Worm (Caenorhabditis elegans) whole organism, L1 larva: Measurements from ENCODE around the gene aagr-4.

Experiments
- egl-27 ChIP-seq, 2 experiments: fragments of 150-350 bp in 1 of 2; sonication (generic microtip); optimal IDR thresholded peaks; 3 replicates each; lab custom pipeline; 2017 to 2018; ENCODE audit warnings: missing biosample characterization in 2 of 2, missing genetic modification characterization in 2 of 2, missing genetic modification reagents in 2 of 2
- elt-2 ChIP-seq: sonication (generic microtip); optimal IDR thresholded peaks from 2 replicates; lab custom pipeline; 2016; ENCODE audit warnings: missing genetic modification characterization, mild to moderate bottlenecking, inconsistent platforms, missing compliant biosample characterization, missing genetic modification reagents
- lin-14 ChIP-seq: fragments of 200-800 bp; sonication (Bioruptor generic); optimal IDR thresholded peaks from 2 replicates; lab custom pipeline; 2018; ENCODE audit warnings: mild to moderate bottlenecking, missing genetic modification characterization, moderate library complexity, missing compliant biosample characterization
- lsy-2 ChIP-seq, 2 experiments: fragments of 150-350 bp; optimal IDR thresholded peaks; 2 replicates each; lab custom pipeline; 2014; ENCODE audit warnings: missing biosample characterization in 2 of 2, missing genetic modification characterization in 2 of 2
- nhr-11 ChIP-seq: fragments of 150-350 bp; optimal IDR thresholded peaks from 2 replicates; lab custom pipeline; 2014; ENCODE audit warnings: missing biosample characterization, missing genetic modification characterization
- nhr-77 ChIP-seq: fragments of 150-350 bp; optimal IDR thresholded peaks from 2 replicates; lab custom pipeline; 2014; ENCODE audit warnings: missing biosample characterization, missing genetic modification characterization
- unc-130 ChIP-seq: fragments of 150-350 bp; optimal IDR thresholded peaks from 2 replicates; lab custom pipeline; 2017; ENCODE audit warnings: missing biosample characterization, missing genetic modification characterization, inconsistent platforms
- ztf-11 ChIP-seq, 2 experiments: sonication (generic microtip); optimal IDR thresholded peaks; 2 replicates each; lab custom pipeline; 2016 to 2017; ENCODE audit warnings: missing genetic modification characterization in 2 of 2, missing biosample characterization in 1 of 2, missing compliant biosample characterization in 1 of 2

ce11 chrX:421785-422657 lies 38.4 kb upstream of the aagr-4 start:
- TF ChIP-seq nhr-77 (tag; lab: Kevin White, UChicago) (no peak), ztf-11 (tag; optimal IDR thresholded peaks at IDR 0.05; lab: Kevin White, UChicago) (no peak), lsy-2 (tag; optimal IDR thresholded peaks at IDR 0.05; lab: Kevin White, UChicago) (no peak), elt-2 (no peak), nhr-11 (tag; lab: Kevin White, UChicago) (no peak), egl-27 (tag; optimal IDR thresholded peaks at IDR 0.05; lab: Kevin White, UChicago) (no peak), unc-130 (tag; lab: Kevin White, UChicago) (no peak), lin-14 (no peak)
